Fruit fly (Drosophila melanogaster) whole organism, pupa: ENCODE data around the gene CG14657.

Experiments used
- CG9948 ChIP-seq: fragments of 200-800 bp; sonication (Bioruptor generic); optimal IDR thresholded peaks from 2 replicates; lab custom pipeline; 2018; ENCODE audit warnings: missing biosample characterization, mild to moderate bottlenecking, missing genetic modification characterization, moderate library complexity
- EcR ChIP-seq: fragments of 200-800 bp; sonication (Bioruptor generic); optimal IDR thresholded peaks from 3 replicates; lab custom pipeline; 2019; ENCODE audit warnings: missing biosample characterization, missing genetic modification characterization, mild to moderate bottlenecking, moderate library complexity, missing genetic modification reagents
- Pif1B ChIP-seq: fragments of 200-800 bp; sonication (Bioruptor generic); optimal IDR thresholded peaks from 3 replicates; lab custom pipeline; 2016; ENCODE audit warnings: missing biosample characterization, missing genetic modification characterization

DNA sequence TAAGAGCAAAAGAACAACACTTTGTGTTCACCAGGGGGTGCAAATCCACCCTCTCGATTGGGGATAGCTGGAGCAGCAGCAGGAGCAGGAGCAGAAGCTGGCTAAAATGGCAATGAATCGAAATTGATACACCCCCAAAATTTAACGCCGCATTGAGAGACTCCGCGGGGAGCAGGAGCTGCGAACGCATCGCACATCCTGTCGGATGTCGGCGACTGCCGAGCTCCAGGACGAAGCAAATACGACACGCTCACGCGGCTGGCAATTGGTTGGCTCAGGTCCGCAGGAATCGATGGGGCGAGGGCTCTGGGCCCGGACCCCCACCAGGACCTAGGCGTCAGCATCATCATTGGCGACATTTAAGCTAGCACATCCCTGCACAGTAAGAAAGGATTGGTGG is 21.7 kb upstream of the CG14657 start:
- no peak for TF ChIP-seq Pif1B (GFP tag; lab: Kevin White, UChicago)
- TF ChIP-seq EcR (GFP tag; lab: Kevin White, UChicago): no peak
- TF ChIP-seq CG9948: no peak
